Worm (Caenorhabditis elegans) whole organism, midembryonic: ENCODE data around the gene irld-39.

ENCODE experiments used
- flt-1 ChIP-seq: fragments of 200-800 bp; sonication (Bioruptor generic); IDR thresholded peaks from 2 replicates; pipeline ENCODE4 v1.3.6; 2022; ENCODE audit warnings: missing genetic modification characterization, missing compliant biosample characterization
- klf-2 ChIP-seq: fragments of 200-800 bp; sonication (Bioruptor generic); conservative IDR thresholded peaks from 2 replicates; pipeline ENCODE4 v1.3.6; 2022; ENCODE audit warnings: missing genetic modification reagents, missing genetic modification characterization, missing compliant biosample characterization
- tab-1 ChIP-seq: fragments of 200-800 bp; sonication (Bioruptor generic); IDR thresholded peaks from 2 replicates; pipeline ENCODE4 v1.3.6; 2022; ENCODE audit warnings: missing genetic modification characterization, missing compliant biosample characterization
- ztf-29 ChIP-seq: fragments of 200-800 bp; sonication (Bioruptor generic); IDR thresholded peaks from 2 replicates; pipeline ENCODE4 v1.3.6; 2022; ENCODE audit warnings: missing genetic modification reagents, missing genetic modification characterization, missing compliant biosample characterization

DNA sequence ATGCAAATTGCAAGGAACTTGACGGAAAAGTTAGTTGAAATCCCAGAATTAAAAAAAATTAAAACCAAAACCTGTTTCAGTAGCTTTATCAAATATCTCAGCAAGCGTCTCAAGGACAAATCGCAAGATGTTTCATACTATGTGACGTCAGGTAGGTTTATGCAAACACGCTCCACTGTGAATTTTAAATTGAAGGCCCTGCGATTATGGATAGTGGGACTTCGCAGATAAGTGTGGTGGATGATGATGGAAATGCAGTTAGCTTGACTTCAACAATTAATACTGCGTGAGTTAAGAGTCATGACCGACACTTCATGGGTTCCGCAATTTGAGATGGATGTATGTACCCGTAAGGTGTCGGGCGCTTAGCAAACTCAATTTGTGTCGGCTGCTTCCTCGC lies 33.1 kb upstream of the irld-39 start:
- TF ChIP-seq flt-1 (GFP tag; lab: Robert Waterston, UW) (no peak), klf-2 (no peak), tab-1 (GFP tag; lab: Robert Waterston, UW) (no peak), ztf-29 (no peak)
